Worm (Caenorhabditis elegans) whole organism, late embryonic: ENCODE measurements around the gene K03H1.12.

Experiments
- C08G9.2 ChIP-seq: sonication (generic microtip); optimal IDR thresholded peaks from 2 replicates; lab custom pipeline; 2016; ENCODE audit warnings: mild to moderate bottlenecking, missing genetic modification characterization, moderate library complexity, missing compliant biosample characterization
- C38D4.7 ChIP-seq: fragments of 200-800 bp; sonication (Bioruptor generic); optimal IDR thresholded peaks from 2 replicates; lab custom pipeline; 2018; ENCODE audit warnings: mild to moderate bottlenecking, missing genetic modification characterization, moderate library complexity, missing compliant biosample characterization
- K09A11.1 ChIP-seq: sonication (generic microtip); optimal IDR thresholded peaks from 2 replicates; lab custom pipeline; 2017; ENCODE audit warnings: antibody characterized with exemption, mild to moderate bottlenecking, missing genetic modification characterization, missing compliant biosample characterization; ENCODE audit not compliant: insufficient read depth
- ceh-14 ChIP-seq: sonication (generic microtip); optimal IDR thresholded peaks from 2 replicates; lab custom pipeline; 2016; ENCODE audit warnings: missing genotype, missing genetic modification characterization, missing compliant biosample characterization
- ceh-18 ChIP-seq: sonication (generic microtip); optimal IDR thresholded peaks from 2 replicates; lab custom pipeline; 2016; ENCODE audit warnings: missing genetic modification characterization, missing compliant biosample characterization
- ceh-19 ChIP-seq: fragments of 200-800 bp; sonication (Bioruptor generic); optimal IDR thresholded peaks from 2 replicates; lab custom pipeline; 2018; ENCODE audit warnings: mild to moderate bottlenecking, missing genetic modification characterization, missing compliant biosample characterization
- ceh-31 ChIP-seq: sonication (generic microtip); optimal IDR thresholded peaks from 2 replicates; lab custom pipeline; 2016; ENCODE audit warnings: missing genetic modification characterization, missing compliant biosample characterization
- ceh-34 ChIP-seq: sonication (generic microtip); optimal IDR thresholded peaks from 2 replicates; lab custom pipeline; 2016; ENCODE audit warnings: mild to moderate bottlenecking, missing genetic modification characterization, missing compliant biosample characterization
- ceh-48 ChIP-seq: sonication (generic microtip); optimal IDR thresholded peaks from 2 replicates; lab custom pipeline; 2016; ENCODE audit warnings: missing genetic modification characterization, inconsistent platforms, missing compliant biosample characterization
- ceh-6 ChIP-seq: fragments of 200-800 bp; sonication (Bioruptor generic); optimal IDR thresholded peaks from 2 replicates; lab custom pipeline; 2018; ENCODE audit warnings: mild to moderate bottlenecking, missing genetic modification characterization, missing compliant biosample characterization
- che-1 ChIP-seq: sonication (generic microtip); optimal IDR thresholded peaks from 2 replicates; lab custom pipeline; 2016; ENCODE audit warnings: mild to moderate bottlenecking, missing genetic modification characterization, missing compliant biosample characterization
- dmd-4 ChIP-seq: sonication (generic microtip); optimal IDR thresholded peaks from 2 replicates; lab custom pipeline; 2016; ENCODE audit warnings: borderline replicate concordance, missing genetic modification characterization, missing compliant biosample characterization
- elt-4 ChIP-seq: sonication (generic microtip); optimal IDR thresholded peaks from 2 replicates; lab custom pipeline; 2016; ENCODE audit warnings: missing genetic modification characterization, missing compliant biosample characterization
- ets-4 ChIP-seq: sonication (generic microtip); optimal IDR thresholded peaks from 2 replicates; lab custom pipeline; 2016; ENCODE audit warnings: missing genetic modification characterization, missing compliant biosample characterization
- eyg-1 ChIP-seq: sonication (generic microtip); optimal IDR thresholded peaks from 2 replicates; lab custom pipeline; 2016; ENCODE audit warnings: missing genotype, missing genetic modification characterization, missing compliant biosample characterization
- fax-1 ChIP-seq: sonication (generic microtip); optimal IDR thresholded peaks from 2 replicates; lab custom pipeline; 2016; ENCODE audit warnings: missing genotype, missing genetic modification characterization, missing compliant biosample characterization
- fkh-6 ChIP-seq: sonication (generic microtip); optimal IDR thresholded peaks from 2 replicates; lab custom pipeline; 2016; ENCODE audit warnings: missing genetic modification characterization, missing compliant biosample characterization
- gmeb-2 ChIP-seq: sonication (generic microtip); optimal IDR thresholded peaks from 2 replicates; lab custom pipeline; 2016; ENCODE audit warnings: missing genetic modification characterization, inconsistent platforms, missing compliant biosample characterization
- hlh-15 ChIP-seq: sonication (generic microtip); optimal IDR thresholded peaks from 2 replicates; lab custom pipeline; 2016; ENCODE audit warnings: missing genetic modification characterization, missing compliant biosample characterization
- hlh-30 ChIP-seq: sonication (generic microtip); optimal IDR thresholded peaks from 2 replicates; lab custom pipeline; 2017; ENCODE audit warnings: antibody characterized with exemption, missing genetic modification characterization, missing compliant biosample characterization; ENCODE audit not compliant: insufficient read depth
- hlh-6 ChIP-seq: sonication (generic microtip); optimal IDR thresholded peaks from 2 replicates; lab custom pipeline; 2016; ENCODE audit warnings: missing genotype, missing genetic modification characterization, missing compliant biosample characterization
- madf-2 ChIP-seq: sonication (generic microtip); optimal IDR thresholded peaks from 2 replicates; lab custom pipeline; 2017; ENCODE audit warnings: missing genetic modification characterization, missing compliant biosample characterization
- mec-3 ChIP-seq: sonication (generic microtip); optimal IDR thresholded peaks from 2 replicates; lab custom pipeline; 2016; ENCODE audit warnings: borderline replicate concordance, missing genetic modification characterization, missing compliant biosample characterization
- nfya-1 ChIP-seq: sonication (generic microtip); optimal IDR thresholded peaks from 2 replicates; lab custom pipeline; 2017; ENCODE audit warnings: missing genetic modification characterization, mild to moderate bottlenecking, missing compliant biosample characterization, antibody characterized with exemption, moderate library complexity
- nhr-232 ChIP-seq: sonication (generic microtip); optimal IDR thresholded peaks from 2 replicates; lab custom pipeline; 2016; ENCODE audit warnings: missing genetic modification characterization, missing compliant biosample characterization
- odd-2 ChIP-seq: sonication (generic microtip); optimal IDR thresholded peaks from 2 replicates; lab custom pipeline; 2017; ENCODE audit warnings: antibody characterized with exemption, mild to moderate bottlenecking, missing genetic modification characterization, missing compliant biosample characterization
- pat-9 ChIP-seq: fragments of 200-800 bp; sonication (Bioruptor generic); optimal IDR thresholded peaks from 2 replicates; lab custom pipeline; 2018; ENCODE audit warnings: mild to moderate bottlenecking, missing genetic modification characterization, moderate library complexity, missing compliant biosample characterization
- pax-1 ChIP-seq: fragments of 150-350 bp; optimal IDR thresholded peaks from 2 replicates; lab custom pipeline; 2014; ENCODE audit warnings: missing biosample characterization, missing genetic modification characterization
- pha-2 ChIP-seq: sonication (generic microtip); optimal IDR thresholded peaks from 2 replicates; lab custom pipeline; 2017; ENCODE audit warnings: mild to moderate bottlenecking, missing genetic modification characterization, missing compliant biosample characterization
- sdc-2 ChIP-seq: sonication (generic microtip); optimal IDR thresholded peaks from 2 replicates; lab custom pipeline; 2016; ENCODE audit warnings: missing genotype, missing genetic modification characterization, missing compliant biosample characterization
- syd-9 ChIP-seq: sonication (generic microtip); optimal IDR thresholded peaks from 2 replicates; lab custom pipeline; 2016; ENCODE audit warnings: mild to moderate bottlenecking, missing genetic modification characterization, moderate library complexity, missing compliant biosample characterization
- tbx-2 ChIP-seq: sonication (generic microtip); optimal IDR thresholded peaks from 2 replicates; lab custom pipeline; 2016; ENCODE audit warnings: missing genetic modification characterization, missing compliant biosample characterization
- ttx-3 ChIP-seq: sonication (generic microtip); optimal IDR thresholded peaks from 2 replicates; lab custom pipeline; 2016; ENCODE audit warnings: missing genetic modification reagents, missing genetic modification characterization, missing compliant biosample characterization
- unc-55 ChIP-seq: sonication (generic microtip); optimal IDR thresholded peaks from 2 replicates; lab custom pipeline; 2017; ENCODE audit warnings: missing biosample characterization, missing genetic modification reagents, missing genetic modification characterization
- unc-86 ChIP-seq: sonication (generic microtip); optimal IDR thresholded peaks from 2 replicates; lab custom pipeline; 2016; ENCODE audit warnings: missing genetic modification characterization, missing compliant biosample characterization
- zip-5 ChIP-seq: sonication (generic microtip); optimal IDR thresholded peaks from 2 replicates; lab custom pipeline; 2016; ENCODE audit warnings: missing genetic modification characterization, missing compliant biosample characterization
- ztf-16 ChIP-seq: sonication (generic microtip); optimal IDR thresholded peaks from 2 replicates; lab custom pipeline; 2017; ENCODE audit warnings: missing genetic modification characterization, missing compliant biosample characterization

Gene K03H1.12

ce11 chrIII:9944723-9945122, 3.3 kb downstream of the K03H1.12 start, which contains the start of gene gln-2:
TSS of gene gln-2 (minus strand) at chrIII:9944823.
- TF ChIP-seq ceh-34 (tag; lab: Kevin White, UChicago), result no peak
- no peak for TF ChIP-seq ets-4
- no peak for TF ChIP-seq che-1 (tag; lab: Kevin White, UChicago)
- no peak for TF ChIP-seq eyg-1
- TF ChIP-seq hlh-15 (tag; lab: Kevin White, UChicago), result no peak
- no peak for TF ChIP-seq gmeb-2 (tag; lab: Kevin White, UChicago)
- no peak for TF ChIP-seq mec-3
- TF ChIP-seq syd-9 (tag; lab: Kevin White, UChicago), result no peak
- TF ChIP-seq nhr-232 (tag; lab: Kevin White, UChicago), result no peak
- TF ChIP-seq ceh-14, result no peak
- no peak for TF ChIP-seq ttx-3 (tag; lab: Kevin White, UChicago)
- TF ChIP-seq ceh-6 (GFP tag; lab: Kevin White, UChicago), result no peak
- no peak for TF ChIP-seq K09A11.1 (tag; lab: Kevin White, UChicago)
- no peak for TF ChIP-seq unc-86

- TF ChIP-seq pha-2 (tag; lab: Kevin White, UChicago), result no peak
- TF ChIP-seq fax-1 (tag; lab: Kevin White, UChicago), result no peak
- TF ChIP-seq hlh-30 (tag; lab: Kevin White, UChicago), result no peak
- no peak for TF ChIP-seq tbx-2 (tag; lab: Kevin White, UChicago)
- no peak for TF ChIP-seq C38D4.7 (GFP tag; lab: Kevin White, UChicago)
- TF ChIP-seq, all 69 proteins: peak for 0
These were observed 5.5 kb downstream of the K03H1.12 start, which contains the start of gene K03H1.7 for ce11 chrIII:9946806-9947419. TSS of gene K03H1.7 (plus strand) at chrIII:9947405.

ce11 chrIII:9950244-9950643, 8.8 kb downstream of the K03H1.12 start, which contains the start of gene K03H1.13:
TSS of gene K03H1.13 (minus strand) at chrIII:9950344.
- TF ChIP-seq gmeb-2 (tag; lab: Kevin White, UChicago), result no peak
- peak; percentile 49 for TF ChIP-seq ceh-48 (tag; lab: Kevin White, UChicago)
- peak; percentile 52 for TF ChIP-seq unc-55 (GFP tag; lab: Kevin White, UChicago)

- TF ChIP-seq fkh-6 (tag; lab: Kevin White, UChicago), result no peak
These were observed 10.4 kb downstream of the K03H1.12 start, which contains the start of gene K03H1.11 for ce11 chrIII:9951864-9952263. TSS of gene K03H1.11 (minus strand) at chrIII:9951964.

ce11 chrIII:9956123-9956522, 14.7 kb downstream of the K03H1.12 start, which contains the start of gene mog-1:
TSS of gene mog-1 (minus strand) at chrIII:9956215.
- no peak for TF ChIP-seq zip-5 (tag; lab: Kevin White, UChicago)
- no peak for TF ChIP-seq ztf-16 (tag; lab: Kevin White, UChicago)
- no peak for TF ChIP-seq madf-2 (tag; lab: Kevin White, UChicago)
- no peak for TF ChIP-seq hlh-6
- TF ChIP-seq pax-1 (tag; lab: Kevin White, UChicago), result no peak
- TF ChIP-seq ceh-19 (GFP tag; lab: Kevin White, UChicago), result no peak
- TF ChIP-seq fax-1 (tag; lab: Kevin White, UChicago), result no peak
- no peak for TF ChIP-seq pat-9 (tag; lab: Kevin White, UChicago)
- no peak for TF ChIP-seq ceh-31 (tag; lab: Kevin White, UChicago)
- TF ChIP-seq C08G9.2 (tag; lab: Kevin White, UChicago), result no peak
- TF ChIP-seq K09A11.1 (tag; lab: Kevin White, UChicago), result no peak
- TF ChIP-seq sdc-2 (tag; lab: Kevin White, UChicago), result no peak
- TF ChIP-seq elt-4, result no peak
- no peak for TF ChIP-seq nfya-1
- no peak for TF ChIP-seq dmd-4 (tag; lab: Kevin White, UChicago)
- no peak for TF ChIP-seq odd-2 (tag; lab: Kevin White, UChicago)
- TF ChIP-seq hlh-15 (tag; lab: Kevin White, UChicago), result no peak
- TF ChIP-seq ceh-18 (tag; lab: Kevin White, UChicago), result no peak
- no peak for TF ChIP-seq ceh-14
- TF ChIP-seq, all 69 proteins: peak for 0
